Worm (Caenorhabditis elegans): Measurements from ENCODE around the gene wdr-37.

wdr-37 gene

DNA sequence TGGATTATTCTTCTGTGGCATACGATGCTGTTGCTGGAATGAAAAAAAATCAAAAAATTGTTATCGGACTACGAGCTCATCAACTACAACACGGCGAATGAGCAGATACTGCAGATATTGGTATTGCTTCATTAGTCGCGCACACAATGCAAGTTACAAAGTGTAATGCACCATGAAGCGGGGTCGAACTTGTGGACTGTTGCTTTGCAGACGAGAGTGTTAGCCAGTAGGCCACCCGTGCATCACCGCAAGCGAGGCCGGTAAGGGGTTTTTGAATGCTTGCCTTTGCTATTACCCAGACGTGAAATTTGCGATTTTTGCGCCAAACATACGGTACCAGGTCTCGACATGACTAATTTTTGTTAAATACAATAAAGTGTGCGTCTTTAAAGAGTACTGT lies 2.1 kb upstream of the wdr-37 start (continued):
- no peak for TF ChIP-seq unc-39 (tag; optimal IDR thresholded peaks at IDR 0.05)
- peak; percentile 72 for TF ChIP-seq ceh-20 (GFP tag; IDR thresholded peaks at IDR 0.05)
- TF ChIP-seq nhr-102 (tag; optimal IDR thresholded peaks at IDR 0.05): peak; percentile 79
- peak; percentile 73 for TF ChIP-seq lir-3 (tag; optimal IDR thresholded peaks at IDR 0.05)
- TF ChIP-seq nhr-11 (tag; optimal IDR thresholded peaks at IDR 0.05): peak; percentile 37
- TF ChIP-seq ces-1 (GFP tag; optimal IDR thresholded peaks at IDR 0.05): no peak
- no peak for TF ChIP-seq pqm-1 (tag; optimal IDR thresholded peaks at IDR 0.05)
- TF ChIP-seq nhr-28 (tag; optimal IDR thresholded peaks at IDR 0.05): peak; percentile 59
- TF ChIP-seq daf-12 (tag; optimal IDR thresholded peaks at IDR 0.05): no peak

DNA sequence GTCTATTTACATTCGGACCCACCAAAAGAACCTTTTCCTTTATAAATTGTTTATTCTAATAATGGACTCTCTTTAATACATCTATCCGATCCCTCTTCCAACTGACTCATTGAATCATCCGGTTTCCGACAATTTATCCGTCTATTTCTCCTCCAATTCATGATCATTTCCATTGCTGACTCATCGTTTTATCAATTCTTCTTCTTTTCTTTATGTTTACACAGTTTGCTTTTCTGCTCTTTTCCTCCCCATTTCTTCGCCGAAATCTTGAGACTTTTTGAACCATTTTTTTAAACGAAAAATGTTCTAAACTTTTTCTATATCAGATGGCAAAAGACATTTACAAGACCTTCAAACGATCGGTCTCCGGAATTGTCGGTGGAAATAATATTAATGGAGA lies 4.4 kb downstream of the wdr-37 start, which contains the start of gene ced-6:
ced-6 (plus strand) TSS at position 327 of the 400 bp plus-strand sequence.
- TF ChIP-seq dve-1 (tag; optimal IDR thresholded peaks at IDR 0.05; ENCODE audit: insufficient read depth) (peak; percentile 9), ceh-20 (GFP tag; IDR thresholded peaks at IDR 0.05) (no peak), aha-1 (tag) (peak; percentile 81), nhr-77 (tag; optimal IDR thresholded peaks at IDR 0.05) (no peak), nhr-111 (GFP tag; optimal IDR thresholded peaks at IDR 0.05) (no peak), hlh-11 (tag; optimal IDR thresholded peaks at IDR 0.05) (no peak)

DNA sequence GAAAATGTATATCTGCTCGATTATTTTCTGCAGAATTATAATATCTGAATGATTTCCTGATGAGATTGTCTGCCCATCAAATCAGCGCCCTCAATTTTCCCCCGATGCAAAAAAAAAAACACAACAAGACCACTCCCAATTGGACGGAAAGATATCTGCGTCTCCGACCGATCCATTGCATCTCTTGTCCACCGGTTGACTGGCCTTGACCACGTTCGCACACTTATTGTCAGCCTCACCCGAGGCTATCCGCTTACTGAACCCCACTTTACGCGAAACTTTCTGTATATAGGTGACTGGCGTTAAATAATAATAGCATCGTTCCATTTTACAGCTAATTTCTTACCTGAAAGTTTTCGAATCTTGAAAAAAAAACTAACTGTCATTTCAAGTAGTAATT lies 5.5 kb downstream of the wdr-37 start:
- no peak for TF ChIP-seq ceh-62 (tag; optimal IDR thresholded peaks at IDR 0.05)
- TF ChIP-seq nhr-48 (tag; optimal IDR thresholded peaks at IDR 0.05): no peak
- TF ChIP-seq ceh-82 (tag; optimal IDR thresholded peaks at IDR 0.05): no peak
- TF ChIP-seq nhr-76 (tag; optimal IDR thresholded peaks at IDR 0.05): no peak
- no peak for TF ChIP-seq R02D3.7 (tag; optimal IDR thresholded peaks at IDR 0.05)
- no peak for TF ChIP-seq mdt-29 (GFP tag; IDR thresholded peaks at IDR 0.05)
- TF ChIP-seq lin-29 (GFP tag; IDR thresholded peaks at IDR 0.05): no peak
- TF ChIP-seq Y5F2A.4 (GFP tag; optimal IDR thresholded peaks at IDR 0.05): no peak
- TF ChIP-seq dmd-8 (GFP tag; IDR thresholded peaks at IDR 0.05): no peak
- TF ChIP-seq unc-130 (GFP tag; optimal IDR thresholded peaks at IDR 0.05): no peak
- no peak for TF ChIP-seq F10B5.3 (tag; optimal IDR thresholded peaks at IDR 0.05)
- peak; percentile 38 for TF ChIP-seq aha-1 (tag)
- TF ChIP-seq nhr-102 (tag; optimal IDR thresholded peaks at IDR 0.05): no peak
- TF ChIP-seq skn-1 (tag; optimal IDR thresholded peaks at IDR 0.05): no peak
- no peak for TF ChIP-seq spr-1 (tag; optimal IDR thresholded peaks at IDR 0.05)
- TF ChIP-seq lim-7 (GFP tag; IDR thresholded peaks at IDR 0.05): no peak
- TF ChIP-seq ama-1 (optimal IDR thresholded peaks at IDR 0.05): peak; percentile 80
- no peak for TF ChIP-seq Y75B8A.6 (GFP tag; IDR thresholded peaks at IDR 0.05)
- peak; percentile 32 for TF ChIP-seq lin-38 (GFP tag; IDR thresholded peaks at IDR 0.05)
- TF ChIP-seq hmg-1.1 (GFP tag; IDR thresholded peaks at IDR 0.05): peak; percentile 38; the same call in 1 of the 2 replicates
- no peak for TF ChIP-seq zfp-2 (tag; optimal IDR thresholded peaks at IDR 0.05)
- TF ChIP-seq cey-2 (tag; optimal IDR thresholded peaks at IDR 0.05; ENCODE audit: borderline replicate concordance, insufficient read depth): no peak
- TF ChIP-seq mxl-3 (GFP tag; optimal IDR thresholded peaks at IDR 0.05): peak; percentile 43
- TF ChIP-seq nhr-42 (GFP tag; IDR thresholded peaks at IDR 0.05): no peak
- TF ChIP-seq php-3 (GFP tag; IDR thresholded peaks at IDR 0.05): no peak
- TF ChIP-seq nhr-25 (tag; optimal IDR thresholded peaks at IDR 0.05; ENCODE audit: borderline replicate concordance, insufficient read depth): peak; percentile 76
- peak in 1 of 2 experiments; percentile 37 for TF ChIP-seq lsy-2 (tag; optimal IDR thresholded peaks at IDR 0.05)
- no peak for TF ChIP-seq F37D6.2 (tag; optimal IDR thresholded peaks at IDR 0.05)
- no peak for TF ChIP-seq nhr-111 (GFP tag; optimal IDR thresholded peaks at IDR 0.05)
- TF ChIP-seq arid-1 (GFP tag; conservative IDR thresholded peaks at IDR 0.05): 0 out of 2 replicates have a peak, but pooled peaks have one; percentile 26
- peak in 1 of 2 experiments; percentile 7 for TF ChIP-seq daf-16 (GFP tag; optimal IDR thresholded peaks at IDR 0.05)
- no peak for TF ChIP-seq daf-16 (tag; optimal IDR thresholded peaks at IDR 0.05)
- TF ChIP-seq unc-62 (GFP tag; optimal IDR thresholded peaks at IDR 0.05 in 1 of 2): no peak
- TF ChIP-seq unc-62 (tag; optimal IDR thresholded peaks at IDR 0.05): no peak
- no peak for TF ChIP-seq madf-5 (GFP tag; IDR thresholded peaks at IDR 0.05)
- 0 out of 2 replicates have a peak, but pooled peaks have one; percentile 17 for TF ChIP-seq madf-9 (GFP tag; conservative IDR thresholded peaks at IDR 0.05)
- TF ChIP-seq ceh-44 (GFP tag; IDR thresholded peaks at IDR 0.05): no peak
- peak; percentile 62 for TF ChIP-seq mes-2 (tag; optimal IDR thresholded peaks at IDR 0.05; ENCODE audit: poor library complexity, severe bottlenecking)
